Worm (Caenorhabditis elegans): ENCODE data around the gene nsph-1.1.

nsph-1.1 gene

ce11 chrII:8818257-8818656 is 51.7 kb downstream of the nsph-1.1 start:
- TF ChIP-seq nhr-21 (tag; optimal IDR thresholded peaks at IDR 0.05) (peak; percentile 92), nhr-25 (tag; optimal IDR thresholded peaks at IDR 0.05) (peak; percentile 88), fos-1 (tag; optimal IDR thresholded peaks at IDR 0.05) (no peak), gmeb-1 (tag; optimal IDR thresholded peaks at IDR 0.05) (peak; percentile 14), lin-13 (GFP tag; optimal IDR thresholded peaks at IDR 0.05) (no peak), ceh-16 (tag; optimal IDR thresholded peaks at IDR 0.05) (no peak), nhr-12 (tag; optimal IDR thresholded peaks at IDR 0.05) (no peak), nhr-11 (tag; optimal IDR thresholded peaks at IDR 0.05) (no peak), mdl-1 (tag; optimal IDR thresholded peaks at IDR 0.05) (peak; percentile 34 to 47), nhr-77 (tag; optimal IDR thresholded peaks at IDR 0.05) (no peak), lin-11 (tag; optimal IDR thresholded peaks at IDR 0.05) (no peak), zag-1 (tag; optimal IDR thresholded peaks at IDR 0.05) (no peak), nhr-237 (tag; optimal IDR thresholded peaks at IDR 0.05) (no peak), skn-1 (tag; optimal IDR thresholded peaks at IDR 0.05) (no peak), ztf-4 (tag; optimal IDR thresholded peaks at IDR 0.05) (no peak), sem-4 (tag; optimal IDR thresholded peaks at IDR 0.05) (no peak), ceh-82 (tag; optimal IDR thresholded peaks at IDR 0.05) (no peak), dmd-4 (tag; optimal IDR thresholded peaks at IDR 0.05) (no peak), ama-1 (optimal IDR thresholded peaks at IDR 0.05) (peak; percentile 71), aly-2 (tag; optimal IDR thresholded peaks at IDR 0.05) (no peak), C34F6.9 (tag; optimal IDR thresholded peaks at IDR 0.05) (no peak), ztf-1 (GFP tag; conservative IDR thresholded peaks at IDR 0.05) (no peak), alr-1 (tag; optimal IDR thresholded peaks at IDR 0.05) (no peak), R02D3.7 (tag; optimal IDR thresholded peaks at IDR 0.05) (no peak), F13H6.1 (tag; optimal IDR thresholded peaks at IDR 0.05) (peak; percentile 2), lin-39 (tag; optimal IDR thresholded peaks at IDR 0.05) (no peak), nhr-23 (tag; optimal IDR thresholded peaks at IDR 0.05) (no peak), mab-5 (tag; optimal IDR thresholded peaks at IDR 0.05) (no peak), elt-3 (tag; optimal IDR thresholded peaks at IDR 0.05) (no peak), elt-1 (tag; optimal IDR thresholded peaks at IDR 0.05) (no peak), unc-62 (GFP tag; optimal IDR thresholded peaks at IDR 0.05) (no peak), peb-1 (tag; optimal IDR thresholded peaks at IDR 0.05) (no peak), nhr-129 (tag; optimal IDR thresholded peaks at IDR 0.05) (no peak), ztf-11 (tag; optimal IDR thresholded peaks at IDR 0.05) (no peak), Y55F3AM.14 (GFP tag; optimal IDR thresholded peaks at IDR 0.05) (no peak), sma-9 (GFP tag; optimal IDR thresholded peaks at IDR 0.05) (peak; percentile 93), sma-9 (tag; optimal IDR thresholded peaks at IDR 0.05) (no peak), unc-39 (tag; optimal IDR thresholded peaks at IDR 0.05) (no peak), lsy-2 (tag; optimal IDR thresholded peaks at IDR 0.05) (peak in 1 of 2 experiments; percentile 29), egl-27 (tag; optimal IDR thresholded peaks at IDR 0.05) (peak; percentile 61), blmp-1 (tag; optimal IDR thresholded peaks at IDR 0.05; ENCODE audit: insufficient read depth) (peak; percentile 71), snpc-4 (tag; optimal IDR thresholded peaks at IDR 0.05) (no peak), nhr-10 (tag; optimal IDR thresholded peaks at IDR 0.05) (no peak), crh-2 (tag; optimal IDR thresholded peaks at IDR 0.05) (peak; percentile 22), sma-3 (GFP tag; optimal IDR thresholded peaks at IDR 0.05) (peak; percentile 81)

Data from whole organism, L2 larva.